Worm (Caenorhabditis elegans): ENCODE measurements around the gene sdz-28.

ce11 chrII:2135604-2136003 is 4.7 kb downstream of the sdz-28 start, which contains the start of gene hpo-7:
- TF ChIP-seq egl-13 (tag; optimal IDR thresholded peaks at IDR 0.05) (no peak), nhr-28 (tag; optimal IDR thresholded peaks at IDR 0.05) (no peak), skn-1 (tag; optimal IDR thresholded peaks at IDR 0.05) (no peak), zag-1 (tag; optimal IDR thresholded peaks at IDR 0.05) (no peak), lin-14 (GFP tag; optimal IDR thresholded peaks at IDR 0.05) (no peak)

Data from whole organism, L1 larva.